Fruit fly (Drosophila melanogaster) whole organism, pupa: ENCODE data around the gene Mhc.
A peak's percentile ranks its signal among the peaks of the same experiment; 100 is the strongest.

ENCODE experiments used
- CG10348 ChIP-seq: fragments of 200-800 bp; sonication (Bioruptor generic); IDR thresholded peaks from 2 replicates; pipeline ENCODE4 v1.3.6; 2022; ENCODE audit warnings: missing biosample characterization, missing genetic modification characterization
- CG14655 ChIP-seq: fragments of 200-800 bp; sonication (Bioruptor generic); optimal IDR thresholded peaks from 3 replicates; lab custom pipeline; 2017; ENCODE audit warnings: mild to moderate bottlenecking, missing biosample characterization, missing genetic modification reagents, missing genetic modification characterization
- CG15710 ChIP-seq: fragments of 200-800 bp; sonication (Bioruptor generic); optimal IDR thresholded peaks from 2 replicates; lab custom pipeline; 2018; ENCODE audit warnings: missing biosample characterization, mild to moderate bottlenecking, missing genetic modification characterization, moderate library complexity
- CG17806 ChIP-seq: fragments of 200-800 bp; sonication (Bioruptor generic); optimal IDR thresholded peaks from 2 replicates; lab custom pipeline; 2018; ENCODE audit warnings: missing biosample characterization, mild to moderate bottlenecking, missing genetic modification characterization, moderate library complexity
- CG32121 ChIP-seq: fragments of 200-800 bp; sonication (Bioruptor generic); IDR thresholded peaks from 2 replicates; pipeline ENCODE4 v1.3.6; 2022; ENCODE audit warnings: missing biosample characterization, missing genetic modification characterization
- CG8159 ChIP-seq: fragments of 200-800 bp; sonication (Bioruptor generic); optimal IDR thresholded peaks from 3 replicates; lab custom pipeline; 2018; ENCODE audit warnings: missing biosample characterization, mild to moderate bottlenecking, missing genetic modification characterization, moderate library complexity
- D1 ChIP-seq: fragments of 200-800 bp; sonication (Bioruptor generic); optimal IDR thresholded peaks from 2 replicates; lab custom pipeline; 2018; ENCODE audit warnings: missing biosample characterization, mild to moderate bottlenecking, missing genetic modification characterization, moderate library complexity
- EcR ChIP-seq: fragments of 200-800 bp; sonication (Bioruptor generic); optimal IDR thresholded peaks from 3 replicates; lab custom pipeline; 2019; ENCODE audit warnings: missing biosample characterization, missing genetic modification characterization, mild to moderate bottlenecking, moderate library complexity, missing genetic modification reagents
- Ets98B ChIP-seq: fragments of 200-800 bp; sonication (Bioruptor generic); IDR thresholded peaks from 2 replicates; pipeline ENCODE4 v1.3.6; 2022; ENCODE audit warnings: missing biosample characterization, missing genetic modification characterization
- Pif1A ChIP-seq: fragments of 200-800 bp; sonication (Bioruptor generic); optimal IDR thresholded peaks from 3 replicates; lab custom pipeline; 2016; ENCODE audit warnings: missing biosample characterization, missing genetic modification characterization
- fd96Ca ChIP-seq: fragments of 200-800 bp; sonication (Bioruptor generic); IDR thresholded peaks from 3 replicates; pipeline ENCODE4 v1.3.6; 2022; ENCODE audit warnings: missing biosample characterization, missing genetic modification characterization
- gl ChIP-seq: fragments of 200-800 bp; sonication (Bioruptor generic); optimal IDR thresholded peaks from 2 replicates; lab custom pipeline; 2018; ENCODE audit warnings: missing biosample characterization, mild to moderate bottlenecking, missing genetic modification characterization
- rn ChIP-seq: fragments of 200-800 bp; sonication (Bioruptor generic); IDR thresholded peaks from 2 replicates; pipeline ENCODE4 v1.3.6; 2022; ENCODE audit warnings: missing biosample characterization, missing genetic modification characterization

DNA sequence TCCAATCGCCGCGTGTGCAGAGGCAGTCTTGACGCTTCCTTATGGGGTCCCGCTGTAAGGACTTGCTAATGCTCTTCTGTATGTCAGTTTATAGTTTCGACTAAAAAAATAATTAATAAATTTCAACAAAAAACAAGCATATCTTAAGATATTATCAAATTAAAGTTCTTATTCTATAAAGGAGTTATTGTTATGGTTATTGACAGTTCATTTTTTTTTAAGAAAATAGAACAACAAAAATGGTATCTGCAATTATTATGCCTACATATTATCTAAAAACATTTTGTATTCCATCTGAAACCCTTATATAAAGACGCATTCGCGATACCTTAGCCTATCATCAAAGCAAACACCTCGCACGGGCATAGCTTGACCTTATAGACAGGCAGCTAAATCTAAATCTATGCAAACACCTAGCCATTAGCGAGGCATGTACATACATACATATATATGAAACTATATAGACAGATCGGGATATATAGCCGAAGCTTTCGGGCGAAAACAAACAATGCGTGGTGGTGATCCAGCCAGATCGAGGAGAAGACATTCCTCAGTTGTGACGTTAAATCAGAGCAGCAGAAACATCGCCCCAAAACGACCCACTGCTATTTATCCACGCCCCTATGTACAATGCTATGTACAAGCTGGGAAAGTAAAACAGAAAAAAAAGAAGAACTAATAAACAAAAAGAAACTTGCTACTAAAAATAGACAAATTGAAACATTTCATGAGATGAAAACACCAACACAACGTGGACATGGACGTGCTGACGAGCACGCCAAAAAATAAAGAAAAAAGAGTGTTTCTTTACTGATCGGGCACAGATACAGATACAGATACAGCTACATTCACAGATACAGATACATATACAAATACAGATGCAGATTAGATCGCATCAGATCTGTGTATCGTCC, 5.6 kb upstream of the Mhc start, which contains the start of gene ppk17:
- no peak for TF ChIP-seq D1 (tag; lab: Kevin White, UChicago)
- no peak for TF ChIP-seq Pif1A (GFP tag; lab: Kevin White, UChicago)
- TF ChIP-seq EcR (GFP tag; lab: Kevin White, UChicago): no peak
- TF ChIP-seq gl: no peak
- no peak for TF ChIP-seq fd96Ca (GFP tag; lab: Robert Waterston, UW)
- TF ChIP-seq CG17806: no peak
- TF ChIP-seq CG10348 (GFP tag; lab: Robert Waterston, UW): no peak
- peak; percentile 69 for TF ChIP-seq CG32121 (GFP tag; lab: Robert Waterston, UW)
- peak; percentile 55; the same call in 1 of the 2 replicates for TF ChIP-seq Ets98B (GFP tag; lab: Robert Waterston, UW)
- TF ChIP-seq CG15710 (tag; lab: Kevin White, UChicago): no peak
- TF ChIP-seq rn (GFP tag; lab: Robert Waterston, UW): no peak
- peak; percentile 52 for TF ChIP-seq CG14655
- TF ChIP-seq CG8159 (tag; lab: Kevin White, UChicago): no peak
